Worm (Caenorhabditis elegans): Measurements from ENCODE around the gene ZK652.8.

The ZK652.8 gene

DNA sequence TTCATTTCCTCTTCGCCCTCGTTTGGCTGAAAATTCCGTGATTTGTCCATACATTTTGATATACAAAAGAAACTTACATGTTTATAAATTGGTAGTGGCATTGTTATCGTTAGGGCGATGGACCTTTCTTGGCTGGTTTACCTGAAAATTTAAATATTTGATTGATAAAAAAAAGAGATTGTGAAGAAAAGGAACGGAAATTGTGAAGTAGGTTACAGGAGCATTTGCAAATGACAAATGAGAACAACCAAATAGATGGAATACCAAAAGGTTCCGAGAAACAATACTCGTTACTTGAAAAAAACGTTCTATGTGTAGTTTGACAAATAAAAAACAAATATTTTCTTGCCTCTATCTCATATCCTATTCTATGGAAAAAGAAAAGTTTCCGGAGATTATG lies at the start of gene ZK652.8:
ZK652.8 (minus strand) TSS at position 101 of the 400 bp plus-strand sequence.
- TF ChIP-seq bed-2 (GFP tag; IDR thresholded peaks at IDR 0.05) (no peak), F52B5.7 (tag; optimal IDR thresholded peaks at IDR 0.05) (no peak), pha-4 (tag; optimal IDR thresholded peaks at IDR 0.05) (no peak), hrde-1 (tag; optimal IDR thresholded peaks at IDR 0.05; ENCODE audit: borderline replicate concordance) (no peak), lin-35 (GFP tag; optimal IDR thresholded peaks at IDR 0.05) (no peak), egrh-3 (GFP tag; IDR thresholded peaks at IDR 0.05) (no peak), lsl-1 (GFP tag; optimal IDR thresholded peaks at IDR 0.05) (no peak), ztf-25 (GFP tag; IDR thresholded peaks at IDR 0.05) (no peak), fkh-3 (tag; optimal IDR thresholded peaks at IDR 0.05) (no peak), cebp-2 (GFP tag; IDR thresholded peaks at IDR 0.05) (no peak), F57A8.1 (GFP tag; optimal IDR thresholded peaks at IDR 0.05) (no peak), lir-1 (GFP tag; conservative IDR thresholded peaks at IDR 0.05) (no peak), ceh-40 (GFP tag; IDR thresholded peaks at IDR 0.05) (no peak), F22D6.2 (tag; optimal IDR thresholded peaks at IDR 0.05) (no peak), hmg-1.2 (GFP tag; IDR thresholded peaks at IDR 0.05) (no peak), athp-1 (tag; optimal IDR thresholded peaks at IDR 0.05) (no peak), nfyb-1 (GFP tag; IDR thresholded peaks at IDR 0.05) (no peak), efl-1 (GFP tag; optimal IDR thresholded peaks at IDR 0.05) (no peak), nhr-80 (tag; optimal IDR thresholded peaks at IDR 0.05) (no peak), zim-3 (tag; optimal IDR thresholded peaks at IDR 0.05) (no peak)

DNA sequence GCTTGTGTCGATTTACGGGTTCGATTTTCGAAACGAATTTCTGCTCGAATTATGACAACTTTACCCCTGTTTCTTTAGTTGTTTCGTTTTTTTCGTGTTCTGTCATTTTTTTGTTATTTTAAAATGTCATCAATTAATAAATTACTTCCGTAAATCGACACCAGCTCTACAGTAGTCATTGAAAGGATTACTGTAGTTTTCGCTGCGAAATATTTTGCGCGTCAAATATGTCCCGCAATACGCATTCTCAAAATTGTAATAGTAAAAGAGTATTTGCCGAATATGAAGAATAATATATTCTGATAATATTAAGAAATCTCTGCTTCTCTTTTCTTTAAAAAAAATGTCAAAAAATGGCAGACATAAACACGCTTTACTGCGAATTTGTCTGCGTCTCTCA lies 49.8 kb upstream of the ZK652.8 start:
- TF ChIP-seq lsl-1 (GFP tag; optimal IDR thresholded peaks at IDR 0.05): peak; percentile 85
- 0 out of 2 replicates have a peak, but pooled peaks have one; percentile 14 for TF ChIP-seq F33H1.4 (GFP tag; IDR thresholded peaks at IDR 0.05)
- TF ChIP-seq hmg-1.2 (GFP tag; IDR thresholded peaks at IDR 0.05): peak; percentile 43; the same call in 1 of the 2 replicates
- TF ChIP-seq ceh-91 (GFP tag; IDR thresholded peaks at IDR 0.05): peak; percentile 55; the same call in 1 of the 2 replicates
- no peak for TF ChIP-seq sptf-2 (GFP tag; optimal IDR thresholded peaks at IDR 0.05)
- no peak for TF ChIP-seq ztf-18 (tag; optimal IDR thresholded peaks at IDR 0.05)

DNA sequence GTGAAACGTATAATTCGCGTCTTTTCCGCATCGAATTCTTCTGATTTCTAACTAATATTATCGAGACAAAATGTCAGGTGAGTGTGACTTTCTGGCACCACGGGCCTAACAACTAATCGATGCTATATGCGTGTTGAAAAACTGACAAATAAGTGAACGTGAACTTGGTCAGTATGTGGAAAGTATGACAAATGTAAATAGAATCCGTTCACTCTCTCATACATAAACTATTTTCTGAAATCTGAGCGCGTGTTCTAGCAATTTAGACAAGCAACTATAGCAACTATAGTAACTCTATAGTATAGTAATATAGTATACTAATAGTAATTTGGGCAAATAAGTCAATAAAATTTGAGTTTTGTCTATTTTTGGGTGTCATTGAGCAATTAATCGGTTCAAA lies 48.9 kb upstream of the ZK652.8 start:
- TF ChIP-seq F39B2.1 (GFP tag; IDR thresholded peaks at IDR 0.05): no peak

DNA sequence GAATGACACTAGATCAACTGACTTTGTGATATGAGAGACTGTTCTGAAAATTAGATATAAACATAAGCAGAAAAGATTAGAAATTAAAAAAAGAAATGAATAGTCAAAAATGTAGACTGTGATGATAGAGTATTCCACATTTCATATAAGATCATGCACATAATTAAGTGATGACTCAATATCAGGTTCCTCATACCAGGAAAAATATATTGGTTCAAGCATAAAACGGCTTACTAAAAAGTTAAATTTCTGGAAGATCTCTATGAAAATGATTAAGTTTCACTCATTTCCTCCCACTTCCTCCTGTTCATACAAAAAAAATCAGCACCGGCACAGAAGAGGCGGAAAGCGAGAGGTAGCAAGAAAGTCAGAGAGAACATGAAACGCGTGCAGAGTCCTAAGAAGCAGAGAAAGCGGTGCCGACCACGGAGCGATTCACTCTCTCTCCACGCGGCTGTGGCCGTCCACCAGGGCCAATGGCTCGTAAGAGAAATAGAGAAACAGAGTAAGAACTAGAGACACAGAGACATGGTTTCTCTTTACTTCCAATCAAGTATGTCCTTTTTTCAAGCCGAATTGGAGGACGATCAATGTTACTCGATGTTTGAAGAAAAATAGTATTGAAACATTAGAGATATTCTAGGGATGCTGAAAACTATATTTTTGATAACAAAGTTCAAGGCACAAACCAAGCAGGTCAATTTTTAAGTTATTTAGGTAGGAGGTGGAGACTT lies 48.3 kb upstream of the ZK652.8 start, which contains the start of the genes ZK688.5 and fahd-1:
ZK688.5 (minus strand) TSS at position 51 of the 734 bp plus-strand sequence.
fahd-1 (plus strand) TSS at position 684 of the 734 bp plus-strand sequence.
- TF ChIP-seq hlh-26 (GFP tag; conservative IDR thresholded peaks at IDR 0.05) (no peak), bed-1 (GFP tag; IDR thresholded peaks at IDR 0.05) (no peak), nfyb-1 (GFP tag; IDR thresholded peaks at IDR 0.05) (peak; percentile 66; the same call in 1 of the 2 replicates), T26A5.8 (tag; optimal IDR thresholded peaks at IDR 0.05) (no peak), ztf-18 (tag; optimal IDR thresholded peaks at IDR 0.05) (no peak), C17E4.6 (GFP tag; IDR thresholded peaks at IDR 0.05) (no peak), T07F8.4 (tag; optimal IDR thresholded peaks at IDR 0.05) (no peak), mxl-1 (tag; optimal IDR thresholded peaks at IDR 0.05) (no peak), F39B2.1 (GFP tag; IDR thresholded peaks at IDR 0.05) (no peak), mel-28 (tag; optimal IDR thresholded peaks at IDR 0.05; ENCODE audit: borderline replicate concordance) (no peak), madf-6 (GFP tag; IDR thresholded peaks at IDR 0.05) (peak; percentile 27; the same call in 1 of the 2 replicates), attf-3 (GFP tag; conservative IDR thresholded peaks at IDR 0.05) (0 out of 2 replicates have a peak, but pooled peaks have one; percentile 22), hmg-20 (GFP tag; IDR thresholded peaks at IDR 0.05) (no peak), B0035.1 (tag; optimal IDR thresholded peaks at IDR 0.05) (no peak), ztf-26 (tag; optimal IDR thresholded peaks at IDR 0.05) (peak; percentile 39), madf-10 (tag; optimal IDR thresholded peaks at IDR 0.05) (peak; percentile 14), egl-18 (GFP tag; IDR thresholded peaks at IDR 0.05) (no peak), hlh-12 (tag; optimal IDR thresholded peaks at IDR 0.05) (no peak), sptf-2 (GFP tag; optimal IDR thresholded peaks at IDR 0.05) (no peak), D2030.7 (GFP tag; IDR thresholded peaks at IDR 0.05) (no peak), tbp1 (GFP tag; optimal IDR thresholded peaks at IDR 0.05) (peak; percentile 45), efl-1 (GFP tag; optimal IDR thresholded peaks at IDR 0.05) (no peak), madf-3 (GFP tag; IDR thresholded peaks at IDR 0.05) (no peak), mcd-1 (GFP tag; IDR thresholded peaks at IDR 0.05) (no peak; the same call in 1 of the 2 replicates), lsl-1 (GFP tag; optimal IDR thresholded peaks at IDR 0.05) (no peak)

All from whole organism, young adult.